Fruit fly (Drosophila melanogaster): ENCODE data around the gene fne.

dm6 chrX:12868605-12869004, 48.7 kb upstream of the fne start:
- TF ChIP-seq CG8478 (optimal IDR thresholded peaks at IDR 0.05) = no peak
- no peak for TF ChIP-seq pan (optimal IDR thresholded peaks at IDR 0.05)
- TF ChIP-seq psq (optimal IDR thresholded peaks at IDR 0.05) = no peak
- TF ChIP-seq EcR (GFP tag; optimal IDR thresholded peaks at IDR 0.05) = no peak
- no peak for TF ChIP-seq Dll (optimal IDR thresholded peaks at IDR 0.05)

All from whole organism.